Worm (Caenorhabditis elegans) whole organism, L2 larva: ENCODE measurements around the gene T23F2.3.

Source experiments
- C34F6.9 ChIP-seq: fragments of 150-350 bp; optimal IDR thresholded peaks from 2 replicates; lab custom pipeline; 2014; ENCODE audit warnings: missing biosample characterization, missing genetic modification characterization
- F13H6.1 ChIP-seq: sonication (generic microtip); optimal IDR thresholded peaks from 2 replicates; lab custom pipeline; 2016; ENCODE audit warnings: missing genetic modification characterization, missing compliant biosample characterization
- R02D3.7 ChIP-seq: fragments of 150-350 bp; optimal IDR thresholded peaks from 2 replicates; lab custom pipeline; 2014; ENCODE audit warnings: missing biosample characterization, missing genetic modification characterization
- Y55F3AM.14 ChIP-seq: fragments of 200-800 bp; sonication (Bioruptor generic); optimal IDR thresholded peaks from 2 replicates; lab custom pipeline; 2018; ENCODE audit warnings: mild to moderate bottlenecking, missing genetic modification characterization, missing compliant biosample characterization
- ZK546.5 ChIP-seq: sonication (generic microtip); optimal IDR thresholded peaks from 2 replicates; lab custom pipeline; 2017; ENCODE audit warnings: missing biosample characterization, missing genetic modification characterization
- ama-1 ChIP-seq: fragments of 150-350 bp; optimal IDR thresholded peaks from 2 replicates; lab custom pipeline; 2018; ENCODE audit warnings: inconsistent platforms
- blmp-1 ChIP-seq: sonication (generic microtip); optimal IDR thresholded peaks from 2 replicates; lab custom pipeline; 2017; ENCODE audit warnings: missing genetic modification characterization, mild to moderate bottlenecking, missing compliant biosample characterization, antibody characterized with exemption, moderate library complexity; ENCODE audit not compliant: insufficient read depth
- ceh-16 ChIP-seq: fragments of 150-350 bp; optimal IDR thresholded peaks from 2 replicates; lab custom pipeline; 2014; ENCODE audit warnings: missing biosample characterization, missing genetic modification characterization
- ceh-82 ChIP-seq: fragments of 150-350 bp; optimal IDR thresholded peaks from 2 replicates; lab custom pipeline; 2014; ENCODE audit warnings: missing biosample characterization, missing genetic modification characterization
- crh-2 ChIP-seq: sonication (generic microtip); optimal IDR thresholded peaks from 2 replicates; lab custom pipeline; 2017; ENCODE audit warnings: missing biosample characterization, missing genetic modification characterization
- dmd-4 ChIP-seq: sonication (generic microtip); optimal IDR thresholded peaks from 2 replicates; lab custom pipeline; 2017; ENCODE audit warnings: missing biosample characterization, missing genetic modification characterization
- elt-1 ChIP-seq: fragments of 150-350 bp; optimal IDR thresholded peaks from 2 replicates; lab custom pipeline; 2014; ENCODE audit warnings: missing biosample characterization, missing genetic modification characterization
- elt-3 ChIP-seq: sonication (generic microtip); optimal IDR thresholded peaks from 2 replicates; lab custom pipeline; 2017; ENCODE audit warnings: missing biosample characterization, missing genetic modification characterization
- fos-1 ChIP-seq: fragments of 150-350 bp; optimal IDR thresholded peaks from 2 replicates; lab custom pipeline; 2014; ENCODE audit warnings: missing biosample characterization, missing genetic modification characterization
- gmeb-1 ChIP-seq: fragments of 150-350 bp; optimal IDR thresholded peaks from 2 replicates; lab custom pipeline; 2014; ENCODE audit warnings: missing biosample characterization, missing genetic modification characterization
- lin-13 ChIP-seq: fragments of 150-350 bp; optimal IDR thresholded peaks from 2 replicates; lab custom pipeline; 2014; ENCODE audit warnings: missing biosample characterization, missing genetic modification reagents, missing genetic modification characterization
- lin-39 ChIP-seq: fragments of 150-350 bp; optimal IDR thresholded peaks from 2 replicates; lab custom pipeline; 2014; ENCODE audit warnings: missing biosample characterization, missing genetic modification reagents, missing genetic modification characterization
- lsy-2 ChIP-seq, 2 experiments: fragments of 150-350 bp in 1 of 2; sonication (generic microtip) in 1 of 2; optimal IDR thresholded peaks; 2 replicates each; lab custom pipeline; 2014 to 2017; ENCODE audit warnings: missing biosample characterization in 2 of 2, missing genetic modification characterization in 2 of 2
- mab-5 ChIP-seq: fragments of 150-350 bp; optimal IDR thresholded peaks from 2 replicates; lab custom pipeline; 2014; ENCODE audit warnings: missing biosample characterization, missing genetic modification characterization
- mbf-1 ChIP-seq: sonication (generic microtip); optimal IDR thresholded peaks from 2 replicates; lab custom pipeline; 2017; ENCODE audit warnings: missing biosample characterization, missing genetic modification characterization
- nhr-11 ChIP-seq: fragments of 150-350 bp; optimal IDR thresholded peaks from 2 replicates; lab custom pipeline; 2014; ENCODE audit warnings: missing biosample characterization, missing genetic modification characterization
- nhr-129 ChIP-seq: fragments of 150-350 bp; optimal IDR thresholded peaks from 2 replicates; lab custom pipeline; 2014; ENCODE audit warnings: missing biosample characterization, missing genetic modification characterization
- nhr-21 ChIP-seq: fragments of 150-350 bp; optimal IDR thresholded peaks from 2 replicates; lab custom pipeline; 2014; ENCODE audit warnings: missing biosample characterization, missing genetic modification characterization
- nhr-25 ChIP-seq: fragments of 150-350 bp; sonication (generic microtip); optimal IDR thresholded peaks from 3 replicates; lab custom pipeline; 2014; ENCODE audit warnings: missing biosample characterization, missing genetic modification characterization
- nhr-77 ChIP-seq: fragments of 150-350 bp; optimal IDR thresholded peaks from 2 replicates; lab custom pipeline; 2014; ENCODE audit warnings: missing biosample characterization, missing genetic modification characterization
- peb-1 ChIP-seq: fragments of 150-350 bp; optimal IDR thresholded peaks from 2 replicates; lab custom pipeline; 2014; ENCODE audit warnings: missing biosample characterization, missing genetic modification characterization
- sem-4 ChIP-seq: fragments of 150-350 bp; optimal IDR thresholded peaks from 2 replicates; lab custom pipeline; 2014; ENCODE audit warnings: missing biosample characterization, missing genetic modification reagents, missing genetic modification characterization
- skn-1 ChIP-seq: sonication (generic microtip); optimal IDR thresholded peaks from 2 replicates; lab custom pipeline; 2017; ENCODE audit warnings: missing biosample characterization, missing genetic modification characterization
- sma-3 ChIP-seq: sonication (generic microtip); optimal IDR thresholded peaks from 2 replicates; lab custom pipeline; 2016; ENCODE audit warnings: missing genetic modification reagents, missing genetic modification characterization, missing compliant biosample characterization
- sma-9 ChIP-seq, 2 experiments: fragments of 150-350 bp in 1 of 2; sonication (generic microtip) in 1 of 2; optimal IDR thresholded peaks; 2 replicates each; lab custom pipeline; 2014 to 2016; ENCODE audit warnings: missing genetic modification characterization in 2 of 2, mild to moderate bottlenecking in 1 of 2, missing biosample characterization in 1 of 2, missing compliant biosample characterization in 1 of 2, missing genetic modification reagents in 1 of 2, moderate library complexity in 1 of 2
- snpc-4 ChIP-seq: fragments of 150-350 bp; optimal IDR thresholded peaks from 2 replicates; lab custom pipeline; 2014; ENCODE audit warnings: missing biosample characterization, missing genetic modification characterization
- unc-39 ChIP-seq: fragments of 150-350 bp; optimal IDR thresholded peaks from 2 replicates; lab custom pipeline; 2014; ENCODE audit warnings: missing biosample characterization, missing genetic modification characterization
- unc-55 ChIP-seq: fragments of 150-350 bp; sonication (generic microtip); optimal IDR thresholded peaks from 3 replicates; lab custom pipeline; 2014; ENCODE audit warnings: missing biosample characterization, missing genetic modification reagents, missing genetic modification characterization
- ztf-1 ChIP-seq: fragments of 200-800 bp; sonication (Bioruptor generic); conservative IDR thresholded peaks from 2 replicates; pipeline ENCODE4 v1.3.6; 2022; ENCODE audit warnings: missing genetic modification characterization, missing compliant biosample characterization
- ztf-11 ChIP-seq: sonication (generic microtip); optimal IDR thresholded peaks from 2 replicates; lab custom pipeline; 2017; ENCODE audit warnings: missing biosample characterization, missing genetic modification characterization
- ztf-4 ChIP-seq: fragments of 150-350 bp; optimal IDR thresholded peaks from 2 replicates; lab custom pipeline; 2014; ENCODE audit warnings: missing biosample characterization, missing genetic modification characterization

Gene T23F2.3

ce11 chrX:5485284-5485927 lies 26.7 kb downstream of the T23F2.3 start:
- TF ChIP-seq C34F6.9 (tag; lab: Kevin White, UChicago) (peak; percentile 18), nhr-21 (tag; lab: Kevin White, UChicago) (peak; percentile 16), dmd-4 (tag; lab: Kevin White, UChicago) (no peak), lsy-2 (tag; optimal IDR thresholded peaks at IDR 0.05; lab: Kevin White, UChicago) (peak; percentile 2 to 25)
- TF ChIP-seq, all 48 proteins: peak for 3

ce11 chrX:5479876-5480580 lies 32.1 kb downstream of the T23F2.3 start:
- TF ChIP-seq peb-1 (tag; lab: Kevin White, UChicago) (peak; percentile 35), nhr-77 (no peak), elt-3 (tag; lab: Kevin White, UChicago) (no peak), C34F6.9 (tag; lab: Kevin White, UChicago) (peak; percentile 2), snpc-4 (tag; lab: Kevin White, UChicago) (no peak), mab-5 (tag; lab: Kevin White, UChicago) (no peak), crh-2 (tag; lab: Kevin White, UChicago) (peak; percentile 46), nhr-129 (tag; lab: Kevin White, UChicago) (peak; percentile 44), F13H6.1 (tag; lab: Kevin White, UChicago) (peak; percentile 63), blmp-1 (tag; lab: Kevin White, UChicago) (no peak), sma-9 (GFP tag; optimal IDR thresholded peaks at IDR 0.05; lab: Kevin White, UChicago) (peak; percentile 24), sma-9 (tag; optimal IDR thresholded peaks at IDR 0.05; lab: Kevin White, UChicago) (no peak), sma-3 (GFP tag; lab: Kevin White, UChicago) (peak; percentile 29), fos-1 (tag; lab: Kevin White, UChicago) (peak; percentile 74), Y55F3AM.14 (GFP tag; lab: Kevin White, UChicago) (no peak)

ce11 chrX:5479300-5479811 lies 32.8 kb downstream of the T23F2.3 start, which contains the start of gene dlg-1:
Gene dlg-1, plus strand, starts transcription at chrX:5479700.
- TF ChIP-seq gmeb-1 (peak; percentile 4), ztf-4 (tag; lab: Kevin White, UChicago) (no peak), unc-55 (GFP tag; lab: Kevin White, UChicago) (no peak), fos-1 (tag; lab: Kevin White, UChicago) (peak; percentile 50)

- TF ChIP-seq lin-39 (no peak), R02D3.7 (no peak), ceh-16 (peak; percentile 69), dmd-4 (tag; lab: Kevin White, UChicago) (no peak), lsy-2 (tag; optimal IDR thresholded peaks at IDR 0.05; lab: Kevin White, UChicago) (no peak), unc-39 (tag; lab: Kevin White, UChicago) (no peak), skn-1 (tag; lab: Kevin White, UChicago) (no peak), elt-1 (tag; lab: Kevin White, UChicago) (peak; percentile 27), nhr-129 (tag; lab: Kevin White, UChicago) (no peak), crh-2 (tag; lab: Kevin White, UChicago) (no peak), ztf-11 (tag; lab: Kevin White, UChicago) (no peak), nhr-21 (tag; lab: Kevin White, UChicago) (no peak), sem-4 (tag; lab: Kevin White, UChicago) (no peak), nhr-25 (tag; lab: Kevin White, UChicago) (no peak), ztf-1 (GFP tag; lab: Robert Waterston, UW) (no peak), lin-13 (GFP tag; lab: Kevin White, UChicago) (no peak), ama-1 (lab: Kevin White, UChicago) (no peak), ZK546.5 (tag; lab: Kevin White, UChicago) (no peak), peb-1 (tag; lab: Kevin White, UChicago) (no peak), nhr-11 (no peak), sma-9 (GFP tag; optimal IDR thresholded peaks at IDR 0.05; lab: Kevin White, UChicago) (peak; percentile 4), sma-9 (tag; optimal IDR thresholded peaks at IDR 0.05; lab: Kevin White, UChicago) (no peak), mbf-1 (tag; lab: Kevin White, UChicago) (no peak), ceh-82 (tag; lab: Kevin White, UChicago) (no peak)
Measured at ce11 chrX:5478875-5479274, 33.3 kb downstream of the T23F2.3 start.
